Fruit fly (Drosophila melanogaster): ENCODE results near the gene CG4459.

CG4459 gene

DNA sequence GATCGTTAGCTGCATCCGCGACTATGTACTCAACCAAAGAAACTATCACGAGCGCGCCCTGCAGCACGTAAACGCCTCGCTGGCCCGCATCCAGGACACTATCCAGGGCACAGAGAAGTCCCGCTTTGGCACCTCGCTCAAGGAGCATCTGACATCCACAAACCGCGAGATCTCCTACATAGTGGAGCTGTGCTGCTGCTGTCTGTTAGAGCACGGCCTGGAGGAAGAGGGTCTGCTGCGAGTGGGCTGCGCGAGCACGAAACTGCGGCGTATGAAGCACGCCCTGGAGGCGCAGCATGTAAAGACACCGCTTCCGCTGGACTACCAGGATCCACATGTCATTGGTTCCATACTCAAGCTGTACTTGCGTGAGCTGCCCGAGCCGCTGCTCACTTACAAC lies 17.4 kb downstream of the CG4459 start:
- no peak for TF ChIP-seq CG17801 (GFP tag; optimal IDR thresholded peaks at IDR 0.05; ENCODE audit: partially characterized antibody)

DNA sequence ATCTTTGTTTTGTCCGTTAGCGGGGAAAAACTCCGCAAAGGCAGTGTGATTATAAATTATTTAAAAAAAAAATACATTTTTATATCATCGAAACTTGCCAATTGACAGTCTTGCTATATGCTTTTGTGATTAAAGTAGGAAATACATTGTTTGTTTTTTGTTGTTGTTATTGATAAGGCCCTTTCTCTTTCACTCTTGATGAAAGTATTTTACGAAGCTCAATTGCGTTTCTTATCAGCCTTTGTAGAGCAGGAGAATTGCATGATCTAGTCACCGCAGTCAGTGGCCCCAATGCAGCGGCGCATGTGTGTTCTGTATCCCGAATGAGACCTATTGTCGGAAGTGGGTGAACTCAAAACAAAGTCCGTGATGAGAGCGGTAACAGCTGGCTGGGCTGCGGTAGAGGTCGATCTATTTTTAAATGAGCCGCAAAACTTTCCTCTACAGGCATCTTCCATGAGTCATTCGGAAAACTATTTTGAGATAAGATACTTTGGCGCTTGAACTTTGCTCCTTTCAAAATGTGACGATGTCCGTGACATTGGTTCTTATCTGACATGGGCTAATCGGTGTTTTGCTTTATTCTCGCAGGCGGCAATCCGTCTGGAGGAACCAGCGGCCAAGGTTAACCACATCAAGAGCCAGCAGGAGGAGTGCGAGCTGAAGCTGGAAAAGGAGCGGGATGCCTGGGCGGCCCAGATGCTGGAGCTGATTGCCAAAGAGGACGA lies 18.0 kb downstream of the CG4459 start:
- TF ChIP-seq CG17801 (GFP tag; optimal IDR thresholded peaks at IDR 0.05; ENCODE audit: partially characterized antibody) = no peak

DNA sequence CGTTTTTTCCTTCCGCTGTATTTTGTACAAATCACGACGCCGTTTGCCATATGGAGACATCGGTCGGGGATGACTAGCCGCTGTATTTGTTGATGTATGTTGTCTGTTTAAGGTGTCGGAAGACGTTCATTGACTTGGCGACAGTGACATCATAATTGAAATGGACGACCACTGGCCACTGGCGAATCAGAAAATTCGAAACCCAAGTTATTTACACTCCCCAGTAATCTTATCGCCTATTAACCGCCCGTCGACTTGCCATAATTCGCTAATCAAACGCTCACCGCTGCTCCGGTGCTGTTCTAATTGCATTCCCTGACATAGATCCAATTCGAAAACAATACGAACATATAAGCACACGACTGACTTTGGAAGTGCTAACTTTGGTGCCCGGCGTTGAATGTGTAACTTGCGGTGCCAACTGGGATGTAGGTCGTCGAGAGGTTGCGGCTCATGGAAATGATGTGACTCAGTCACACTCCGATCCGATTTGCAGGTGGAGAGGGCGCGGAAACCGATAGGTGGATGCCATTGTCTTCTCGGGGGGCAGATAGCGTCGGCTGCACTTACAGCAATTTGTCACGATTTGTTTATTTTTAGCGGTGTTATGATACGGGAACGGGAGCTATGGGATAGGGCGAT lies 18.8 kb downstream of the CG4459 start:
- no peak for TF ChIP-seq CG17801 (GFP tag; optimal IDR thresholded peaks at IDR 0.05; ENCODE audit: partially characterized antibody)

DNA sequence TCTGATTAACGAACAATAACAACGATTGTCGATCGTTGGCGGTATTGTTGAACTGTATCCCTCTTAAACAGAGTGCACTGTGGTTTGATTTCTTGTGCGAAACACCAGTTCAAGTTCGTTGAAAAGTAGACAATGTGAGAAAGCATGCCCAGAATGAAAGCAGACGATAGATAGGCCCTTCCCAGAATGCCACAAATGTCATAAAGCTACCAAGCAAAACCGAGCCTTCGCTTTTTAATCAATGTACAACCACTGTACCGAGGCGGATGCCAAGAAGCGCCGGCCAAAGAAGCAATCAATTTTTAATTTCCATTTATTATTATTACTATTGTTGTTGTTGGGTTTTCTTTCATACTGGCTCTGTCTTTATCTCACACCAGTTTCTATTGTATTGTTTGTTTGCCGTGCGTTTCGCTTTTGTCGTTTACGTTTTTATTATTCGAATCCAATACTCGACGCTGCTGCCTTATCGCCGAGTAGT lies 19.5 kb downstream of the CG4459 start:
- no peak for TF ChIP-seq CG17801 (GFP tag; optimal IDR thresholded peaks at IDR 0.05; ENCODE audit: partially characterized antibody)

DNA sequence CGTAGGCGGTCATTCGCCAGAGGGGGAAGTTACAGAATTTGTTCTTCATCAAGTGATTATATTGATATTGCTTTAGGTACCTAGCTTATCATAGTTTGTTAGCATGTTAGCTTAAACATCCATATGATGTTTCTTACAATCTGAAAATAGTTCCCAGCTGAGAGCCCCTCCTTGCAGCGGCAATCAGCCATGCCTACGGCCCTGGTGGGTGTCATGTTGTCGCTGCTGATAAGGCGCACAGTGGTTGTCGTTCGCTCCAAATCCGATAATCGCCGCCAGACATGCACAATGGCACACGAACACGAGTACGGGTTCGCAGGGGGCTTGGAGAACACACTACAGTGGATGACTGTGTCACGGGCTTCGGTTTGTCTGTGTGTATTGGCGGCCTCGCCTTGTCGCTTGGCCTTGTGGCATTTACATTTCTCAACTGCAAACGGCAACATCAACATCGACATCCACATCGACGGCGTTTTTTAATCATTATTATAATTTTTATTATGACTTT lies 22.5 kb downstream of the CG4459 start:
- peak; percentile 47 for TF ChIP-seq CG17801 (GFP tag; optimal IDR thresholded peaks at IDR 0.05; ENCODE audit: partially characterized antibody)

DNA sequence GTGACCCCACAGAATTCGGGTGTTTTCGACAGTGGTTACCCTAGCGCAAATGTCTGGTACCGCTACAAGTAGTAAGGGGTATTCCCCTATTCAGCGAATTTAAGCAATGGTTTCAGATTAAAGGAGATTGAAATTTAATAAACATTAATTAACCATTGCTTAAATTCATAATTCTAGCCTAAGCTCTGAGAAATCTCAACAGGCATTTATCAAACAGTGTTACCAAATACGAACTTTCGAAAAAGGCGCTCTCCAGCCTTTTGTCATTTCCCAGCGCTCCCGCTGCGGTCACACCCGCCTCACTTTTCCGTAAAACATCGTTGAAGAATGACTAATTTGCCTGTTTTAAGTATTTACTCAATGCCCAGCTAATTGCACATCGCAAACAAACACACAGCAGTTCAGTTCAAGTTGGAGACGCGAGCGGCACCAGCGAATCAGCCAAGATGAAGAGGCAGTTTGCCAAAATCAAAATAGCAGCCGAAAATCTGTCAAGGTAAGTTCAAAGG lies 23.5 kb downstream of the CG4459 start, which contains the start of the genes Surf6 and RhoGAP92B:
Surf6 (minus strand) TSS at position 4 of the 509 bp plus-strand sequence.
RhoGAP92B (plus strand) TSS at position 300 of the 509 bp plus-strand sequence.
- peak; percentile 72 for TF ChIP-seq CG17801 (GFP tag; optimal IDR thresholded peaks at IDR 0.05; ENCODE audit: partially characterized antibody)

DNA sequence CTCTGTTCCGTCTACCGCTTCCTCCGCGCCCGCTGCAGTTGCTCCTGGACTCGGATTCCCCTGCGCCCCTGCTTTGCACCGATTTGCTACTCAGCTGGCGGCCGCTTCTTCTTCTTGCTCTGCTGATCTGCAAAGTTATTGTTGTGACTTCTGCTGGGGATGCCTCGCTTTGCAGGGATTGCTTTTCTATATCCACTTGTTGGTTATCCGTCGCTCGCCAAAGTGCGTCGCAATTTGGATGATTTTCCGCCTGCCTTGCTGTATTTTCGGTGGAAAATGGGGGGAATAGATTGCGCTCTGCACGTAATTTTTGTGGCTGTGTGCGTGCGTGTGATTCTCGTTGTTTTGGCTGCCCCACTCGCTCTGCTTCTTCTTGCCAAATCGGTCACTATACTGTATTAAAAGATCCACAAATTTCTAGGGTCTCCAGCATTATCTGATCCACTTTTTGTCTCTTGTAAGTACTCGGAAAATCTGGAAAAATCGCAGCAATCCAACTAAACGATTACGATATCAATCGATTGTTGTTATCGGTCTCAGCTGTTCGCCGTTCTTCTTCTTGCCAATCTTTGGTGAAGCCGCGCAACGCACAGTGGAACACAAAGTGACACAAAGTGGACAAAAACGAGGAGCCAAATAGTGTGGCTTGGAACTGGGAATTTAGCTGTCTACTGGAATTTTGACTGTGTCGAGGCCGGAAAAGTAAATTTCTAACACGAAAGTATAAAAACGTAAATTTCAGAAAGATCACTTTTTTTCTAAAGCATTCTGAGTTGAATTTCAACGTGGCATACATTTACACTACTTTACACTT lies 25.3 kb downstream of the CG4459 start, which contains the start of gene ClpX:
ClpX (minus strand) TSS at position 764 of the 814 bp plus-strand sequence.
- peak; percentile 54 for TF ChIP-seq CG17801 (GFP tag; optimal IDR thresholded peaks at IDR 0.05; ENCODE audit: partially characterized antibody)

DNA sequence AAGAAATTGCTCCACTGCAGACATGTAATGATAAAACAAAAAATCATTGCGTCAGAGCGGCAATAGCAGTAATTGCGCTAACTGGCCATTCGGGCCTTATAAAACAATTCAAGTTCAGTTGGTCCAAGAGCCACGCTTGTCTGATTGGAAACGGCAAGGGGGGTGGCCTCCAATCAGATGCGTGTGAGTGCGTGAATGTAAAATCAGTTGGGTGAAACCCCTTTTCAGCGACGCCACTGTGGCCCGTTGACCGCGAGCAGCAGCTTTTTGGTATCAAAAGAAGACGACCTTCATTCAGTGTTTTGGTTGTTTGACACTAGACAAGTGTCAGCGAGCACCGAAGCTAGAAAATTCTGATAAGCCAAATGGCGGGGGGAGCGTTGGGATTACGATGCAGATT lies 26.1 kb downstream of the CG4459 start:
- no peak for TF ChIP-seq CG17801 (GFP tag; optimal IDR thresholded peaks at IDR 0.05; ENCODE audit: partially characterized antibody)

DNA sequence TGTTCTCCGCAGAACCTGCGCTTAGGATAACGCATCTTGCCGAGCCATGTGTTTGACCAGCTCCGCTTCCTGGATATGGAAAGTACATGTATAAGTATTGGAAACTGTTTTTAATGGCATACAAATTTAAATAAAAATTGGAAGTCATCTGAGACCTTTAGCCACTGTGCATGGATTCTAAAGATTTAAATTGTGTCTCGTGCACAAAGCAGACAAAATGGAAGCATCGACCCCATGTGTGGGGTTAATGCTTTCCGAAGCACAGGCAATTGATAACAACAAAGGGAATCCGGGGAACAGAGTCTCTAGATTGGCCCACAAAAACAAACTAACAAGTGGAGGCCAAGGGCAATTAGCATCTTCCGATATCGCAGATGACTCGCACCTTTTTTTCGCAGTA lies 26.7 kb downstream of the CG4459 start:
- TF ChIP-seq CG17801 (GFP tag; optimal IDR thresholded peaks at IDR 0.05; ENCODE audit: partially characterized antibody) = no peak

DNA sequence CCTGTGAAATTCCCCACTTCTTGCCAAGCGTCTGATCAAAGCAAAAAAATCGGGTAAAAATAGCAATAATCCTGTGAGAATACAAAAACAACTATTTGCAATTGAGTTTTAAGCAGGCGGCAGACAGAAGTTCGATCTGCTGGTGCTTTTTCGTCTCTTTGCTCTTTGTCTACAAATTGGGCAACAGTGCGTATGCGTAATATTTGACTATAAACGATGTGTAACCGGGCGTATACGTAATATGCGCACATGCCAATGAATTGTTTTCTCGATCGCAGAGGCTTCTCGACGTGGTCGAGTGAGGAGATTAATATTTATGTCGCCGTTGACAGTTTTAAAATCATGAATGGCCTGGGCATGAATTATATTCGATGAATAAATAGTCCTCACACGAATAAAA lies 33.1 kb downstream of the CG4459 start:
- no peak for TF ChIP-seq CG17801 (GFP tag; optimal IDR thresholded peaks at IDR 0.05; ENCODE audit: partially characterized antibody)

DNA sequence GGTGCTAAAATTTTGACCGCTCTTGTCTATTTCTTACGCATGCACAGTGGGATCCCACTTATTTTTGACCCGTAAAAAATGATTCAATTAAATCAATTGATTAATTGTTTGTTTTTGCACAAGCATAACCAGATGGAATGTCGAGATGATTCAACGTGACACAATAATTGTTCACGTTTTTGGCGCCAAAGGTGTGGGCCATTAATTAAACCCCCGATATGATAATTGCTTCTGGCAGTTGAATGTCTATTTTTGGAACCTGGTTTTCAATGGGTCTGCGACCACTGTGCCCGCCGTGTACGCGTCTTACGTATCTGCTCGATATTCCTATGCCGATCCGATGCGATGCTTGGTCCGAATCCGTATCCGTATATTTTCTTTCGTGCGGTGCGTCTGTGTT lies 36.4 kb downstream of the CG4459 start:
- peak; percentile 16 for TF ChIP-seq CG17801 (GFP tag; optimal IDR thresholded peaks at IDR 0.05; ENCODE audit: partially characterized antibody)

DNA sequence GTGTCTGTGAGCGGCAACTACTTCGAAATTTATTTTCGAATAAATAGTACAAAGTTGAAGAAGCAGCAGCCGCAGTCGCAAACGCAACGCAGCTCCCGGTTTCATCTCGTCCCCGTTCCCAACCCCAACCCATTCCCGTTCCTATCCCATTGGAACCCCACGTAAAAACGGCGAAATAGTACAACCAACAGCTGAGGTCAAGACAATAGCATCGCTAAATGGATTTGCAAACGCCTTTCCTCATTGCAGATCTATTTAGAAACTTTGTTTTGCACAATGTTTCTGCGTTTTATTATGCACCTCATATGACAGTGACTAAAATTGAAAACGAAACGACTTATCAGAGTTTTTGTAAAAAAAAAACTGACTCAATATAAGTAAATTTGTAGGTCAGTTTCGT lies 37.1 kb downstream of the CG4459 start:
- TF ChIP-seq CG17801 (GFP tag; optimal IDR thresholded peaks at IDR 0.05; ENCODE audit: partially characterized antibody) = no peak

DNA sequence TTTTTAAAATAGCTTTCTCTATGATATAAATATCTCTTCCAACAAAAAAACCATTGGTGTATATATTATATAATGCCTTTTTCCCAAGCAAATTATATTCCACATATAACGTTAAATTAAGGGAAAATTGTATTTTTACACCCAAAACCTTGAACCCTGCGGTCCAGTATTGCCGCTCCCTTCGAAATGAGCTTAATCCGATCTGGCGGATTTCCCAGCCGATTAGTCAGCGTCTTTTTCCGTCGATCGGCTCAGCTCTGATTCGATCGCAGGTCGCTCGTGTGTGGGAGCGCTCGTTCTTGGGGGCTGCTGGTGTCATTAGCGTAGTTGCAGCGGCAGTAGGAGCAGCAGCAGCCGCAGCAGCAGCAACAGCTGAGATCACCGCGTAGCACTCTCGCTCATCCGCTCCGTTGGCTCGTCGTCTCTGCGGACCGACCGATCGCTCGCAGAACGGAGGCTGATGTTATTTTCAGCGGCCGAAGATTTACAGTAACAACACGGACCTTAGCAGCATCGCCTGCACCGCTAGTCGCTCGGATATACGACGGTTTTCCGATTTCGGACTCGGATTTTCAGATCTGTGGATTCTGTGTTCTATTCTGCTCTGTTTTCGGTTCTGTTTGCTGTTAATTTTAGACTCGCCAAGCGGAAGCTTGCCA lies 38.0 kb downstream of the CG4459 start, which contains the start of gene CG4733:
CG4733 (plus strand) TSS at position 350 of the 659 bp plus-strand sequence.
- peak; percentile 2 for TF ChIP-seq CG17801 (GFP tag; optimal IDR thresholded peaks at IDR 0.05; ENCODE audit: partially characterized antibody)

DNA sequence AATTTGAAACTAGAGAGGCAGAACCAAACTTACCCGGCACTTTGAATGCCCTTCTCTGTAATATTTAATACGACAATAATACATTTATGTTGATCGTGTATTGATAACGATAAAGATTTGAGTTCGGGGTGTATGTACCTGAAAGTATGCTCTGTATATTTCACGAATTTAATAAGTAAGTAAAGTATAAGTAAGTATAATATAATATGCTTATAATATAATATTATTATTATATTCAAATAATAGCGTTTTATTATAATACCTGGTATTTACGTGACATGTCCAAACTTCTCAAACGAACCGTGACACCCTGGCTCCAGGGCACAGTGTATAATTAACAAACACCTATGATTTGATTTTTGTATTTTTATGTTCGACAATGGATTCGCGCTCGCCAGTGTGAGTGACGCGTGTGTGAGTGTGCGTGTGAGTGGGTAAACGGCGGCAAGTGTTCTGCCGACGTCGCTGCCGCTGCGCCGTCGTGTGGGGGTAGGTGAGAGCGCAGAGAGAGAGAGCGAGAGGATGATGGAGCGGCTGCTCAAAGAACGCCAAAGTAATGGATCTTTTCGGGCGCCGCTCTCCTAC lies 38.7 kb downstream of the CG4459 start:
- TF ChIP-seq CG17801 (GFP tag; optimal IDR thresholded peaks at IDR 0.05; ENCODE audit: partially characterized antibody) = no peak

Data from ovary, adult (tissue).